Fruit fly (Drosophila melanogaster): ENCODE results near the gene CG31937.
A peak's percentile ranks its signal among the peaks of the same experiment; 100 is the strongest.

The CG31937 gene

dm6 chr2L:1729607-1730011 is at the start of gene CG31937, which contains the start of gene Eno (continued):
- TF ChIP-seq CG7839 (tag; optimal IDR thresholded peaks at IDR 0.05) (peak; percentile 47), maf-S (GFP tag; optimal IDR thresholded peaks at IDR 0.05) (peak; percentile 5), Deaf1 (tag; optimal IDR thresholded peaks at IDR 0.05) (no peak), tio (GFP tag; optimal IDR thresholded peaks at IDR 0.05) (peak; percentile 29), nmo (GFP tag; optimal IDR thresholded peaks at IDR 0.05) (peak; percentile 12), onecut (GFP tag; IDR thresholded peaks at IDR 0.05) (peak; percentile 14; the same call in 1 of the 2 replicates), da (GFP tag; optimal IDR thresholded peaks at IDR 0.05) (no peak), CG10979 (tag; optimal IDR thresholded peaks at IDR 0.05) (peak; percentile 3), Optix (GFP tag; IDR thresholded peaks at IDR 0.05) (0 out of 3 replicates have a peak, but pooled peaks have one; percentile 8), Dp (GFP tag; optimal IDR thresholded peaks at IDR 0.05) (peak; percentile 22), Aef1 (GFP tag; IDR thresholded peaks at IDR 0.05) (peak; percentile 54; the same call in 2 of the 3 replicates), Tbp (GFP tag; optimal IDR thresholded peaks at IDR 0.05) (no peak), crol (GFP tag; IDR thresholded peaks at IDR 0.05) (no peak), CG31388 (GFP tag; optimal IDR thresholded peaks at IDR 0.05) (no peak), CG14050 (GFP tag; IDR thresholded peaks at IDR 0.05) (no peak), Ada2b (GFP tag; IDR thresholded peaks at IDR 0.05) (peak; percentile 57), CG17328 (GFP tag; IDR thresholded peaks at IDR 0.05) (peak; percentile 48), CG12659 (GFP tag; optimal IDR thresholded peaks at IDR 0.05) (peak; percentile 60), Fer1 (GFP tag; optimal IDR thresholded peaks at IDR 0.05) (peak; percentile 54), sc (optimal IDR thresholded peaks at IDR 0.05) (no peak), sc (GFP tag; optimal IDR thresholded peaks at IDR 0.05) (no peak), CG5180 (GFP tag; optimal IDR thresholded peaks at IDR 0.05) (peak; percentile 87), Opbp (GFP tag; IDR thresholded peaks at IDR 0.05; ENCODE audit: partially characterized antibody) (no peak), Bgb (GFP tag; IDR thresholded peaks at IDR 0.05; ENCODE audit: partially characterized antibody) (no peak; the same call in 1 of the 2 replicates), Bdp1 (GFP tag; optimal IDR thresholded peaks at IDR 0.05) (peak; percentile 12), CG1603 (tag; optimal IDR thresholded peaks at IDR 0.05) (peak; percentile 42), peb (GFP tag; IDR thresholded peaks at IDR 0.05) (no peak), CG8290 (GFP tag; optimal IDR thresholded peaks at IDR 0.05) (no peak), CG8290 (tag; optimal IDR thresholded peaks at IDR 0.05) (peak in 1 of 2 experiments; percentile 59), sim (GFP tag; IDR thresholded peaks at IDR 0.05) (no peak), eve (GFP tag; optimal IDR thresholded peaks at IDR 0.05) (no peak), Rx (GFP tag; IDR thresholded peaks at IDR 0.05) (no peak), CG3407 (GFP tag; optimal IDR thresholded peaks at IDR 0.05) (peak; percentile 23), CG10959 (GFP tag; IDR thresholded peaks at IDR 0.05) (no peak), Antp (GFP tag; optimal IDR thresholded peaks at IDR 0.05) (peak; percentile 26), pros (GFP tag; optimal IDR thresholded peaks at IDR 0.05) (no peak), CHES-1-like (GFP tag; optimal IDR thresholded peaks at IDR 0.05) (peak; percentile 59), ems (GFP tag; optimal IDR thresholded peaks at IDR 0.05) (no peak), kah (GFP tag; optimal IDR thresholded peaks at IDR 0.05) (no peak), CG10431 (GFP tag; optimal IDR thresholded peaks at IDR 0.05) (no peak), ci (GFP tag; IDR thresholded peaks at IDR 0.05) (peak; percentile 63; the same call in 2 of the 3 replicates), gro (GFP tag; optimal IDR thresholded peaks at IDR 0.05) (peak; percentile 25), CG1529 (GFP tag; optimal IDR thresholded peaks at IDR 0.05) (peak; percentile 28), CG13624 (GFP tag; optimal IDR thresholded peaks at IDR 0.05) (peak; percentile 56), sd (tag; optimal IDR thresholded peaks at IDR 0.05) (no peak), Mrtf (GFP tag; IDR thresholded peaks at IDR 0.05) (no peak), chm (GFP tag; IDR thresholded peaks at IDR 0.05) (0 out of 2 replicates have a peak, but pooled peaks have one; percentile 26), Atf6 (GFP tag; IDR thresholded peaks at IDR 0.05) (0 out of 2 replicates have a peak, but pooled peaks have one; percentile 23), CG11093 (GFP tag; IDR thresholded peaks at IDR 0.05) (no peak), CG2120 (GFP tag; optimal IDR thresholded peaks at IDR 0.05) (peak; percentile 88), CG7745 (tag; optimal IDR thresholded peaks at IDR 0.05) (no peak), CG14860 (GFP tag; IDR thresholded peaks at IDR 0.05; ENCODE audit: partially characterized antibody) (no peak)

Data from whole organism, embryonic.